Worm (Caenorhabditis elegans) whole organism, early embryonic: Measurements from ENCODE around the gene T05C7.5.

Source experiments
- B0310.2 ChIP-seq: sonication (generic microtip); optimal IDR thresholded peaks from 2 replicates; lab custom pipeline; 2016; ENCODE audit warnings: mild to moderate bottlenecking, missing genetic modification characterization, missing compliant biosample characterization
- ama-1 ChIP-seq: fragments of 150-350 bp; optimal IDR thresholded peaks from 2 replicates; lab custom pipeline; 2014
- ceh-36 ChIP-seq: sonication (generic microtip); optimal IDR thresholded peaks from 2 replicates; lab custom pipeline; 2016; ENCODE audit warnings: missing genetic modification characterization, inconsistent platforms, missing compliant biosample characterization
- ets-7 ChIP-seq: sonication (generic microtip); optimal IDR thresholded peaks from 2 replicates; lab custom pipeline; 2016; ENCODE audit warnings: missing genotype, missing genetic modification characterization, missing compliant biosample characterization
- flt-1 ChIP-seq: fragments of 200-800 bp; sonication (Bioruptor generic); IDR thresholded peaks from 2 replicates; pipeline ENCODE4 v1.3.6; 2022; ENCODE audit warnings: missing genetic modification characterization, missing compliant biosample characterization
- tbx-11 ChIP-seq: fragments of 200-800 bp; sonication (Bioruptor generic); IDR thresholded peaks from 2 replicates; pipeline ENCODE4 v1.3.6; 2022; ENCODE audit warnings: missing genetic modification characterization, missing compliant biosample characterization

- TF ChIP-seq flt-1 (GFP tag; lab: Robert Waterston, UW) (no peak), ceh-36 (tag; lab: Kevin White, UChicago) (no peak), ama-1 (no peak), B0310.2 (tag; lab: Kevin White, UChicago) (no peak), tbx-11 (GFP tag; lab: Robert Waterston, UW) (no peak), ets-7 (tag; lab: Kevin White, UChicago) (no peak)
Observed at ce11 chrIV:71266-71665, 12.5 kb upstream of the T05C7.5 start.
